Fruit fly (Drosophila melanogaster) whole organism, wandering third instar larva: Measurements from ENCODE around the gene CG31178.
A peak's percentile ranks its signal among the peaks of the same experiment; 100 is the strongest.

Source experiments
- Abd-B ChIP-seq: fragments of >200 bp; optimal IDR thresholded peaks from 2 replicates; lab custom pipeline; 2017; ENCODE audit warnings: missing biosample characterization, missing genetic modification characterization
- CG32264 ChIP-seq: fragments of 200-800 bp; sonication (Bioruptor generic); optimal IDR thresholded peaks from 2 replicates; lab custom pipeline; 2016; ENCODE audit warnings: missing biosample characterization, missing genetic modification characterization
- CG9705 ChIP-seq: fragments of 200-800 bp; sonication (Bioruptor generic); optimal IDR thresholded peaks from 2 replicates; lab custom pipeline; 2018; ENCODE audit warnings: missing biosample characterization, mild to moderate bottlenecking, missing genetic modification characterization
- CrebA ChIP-seq: fragments of 200-800 bp; sonication (Bioruptor generic); optimal IDR thresholded peaks from 2 replicates; lab custom pipeline; 2016; ENCODE audit warnings: missing biosample characterization, mild to moderate bottlenecking, missing genetic modification characterization, borderline replicate concordance
- Dfd ChIP-seq: fragments of >200 bp; optimal IDR thresholded peaks from 2 replicates; lab custom pipeline; 2017; ENCODE audit warnings: missing biosample characterization, missing genetic modification characterization
- Dif ChIP-seq: fragments of 200-275, 200-300 bp; sonication (Bioruptor generic); optimal IDR thresholded peaks from 2 replicates; lab custom pipeline; 2018; ENCODE audit warnings: missing biosample characterization, missing genetic modification characterization; ENCODE audit not compliant: partially characterized antibody
- GATAd ChIP-seq: sonication (Bioruptor generic); optimal IDR thresholded peaks from 2 replicates; lab custom pipeline; 2016; ENCODE audit warnings: missing biosample characterization, missing genetic modification characterization
- HLH106 ChIP-seq: fragments of 200-800 bp; optimal IDR thresholded peaks from 3 replicates; lab custom pipeline; 2019; ENCODE audit warnings: missing biosample characterization, mild to moderate bottlenecking, missing genetic modification characterization, moderate library complexity
- Hnf4 ChIP-seq: fragments of 200-800 bp; sonication (Bioruptor generic); optimal IDR thresholded peaks from 2 replicates; lab custom pipeline; 2016; ENCODE audit warnings: missing biosample characterization, mild to moderate bottlenecking, missing genetic modification characterization
- Hr78 ChIP-seq: fragments of >200 bp; optimal IDR thresholded peaks from 2 replicates; lab custom pipeline; 2017; ENCODE audit warnings: missing biosample characterization, missing genetic modification characterization
- Hr83 ChIP-seq: fragments of 200-300 bp; sonication (Bioruptor generic); optimal IDR thresholded peaks from 2 replicates; lab custom pipeline; 2016; ENCODE audit warnings: missing biosample characterization, mild to moderate bottlenecking, missing genetic modification characterization, moderate library complexity; ENCODE audit not compliant: poor library complexity, severe bottlenecking
- Jra ChIP-seq: sonication (Bioruptor generic); optimal IDR thresholded peaks from 2 replicates; lab custom pipeline; 2016; ENCODE audit warnings: missing biosample characterization, missing genetic modification characterization
- Mio ChIP-seq: sonication (Bioruptor generic); optimal IDR thresholded peaks from 2 replicates; lab custom pipeline; 2016; ENCODE audit warnings: missing biosample characterization, missing genetic modification characterization
- Myc ChIP-seq: fragments of >200 bp; optimal IDR thresholded peaks from 2 replicates; lab custom pipeline; 2017
- N ChIP-seq: fragments of >200 bp; optimal IDR thresholded peaks from 2 replicates; lab custom pipeline; 2018; ENCODE audit warnings: missing biosample characterization, missing external identifiers, missing genetic modification characterization
- OdsH ChIP-seq: fragments of 200-800 bp; sonication (Bioruptor generic); optimal IDR thresholded peaks from 2 replicates; lab custom pipeline; 2016; ENCODE audit warnings: missing biosample characterization, mild to moderate bottlenecking, missing genetic modification characterization
- Rel ChIP-seq, 2 experiments: fragments of 200-800 bp; sonication (Bioruptor generic) in 1 of 2; optimal IDR thresholded peaks; 2 replicates in 1 of 2; 3 replicates in 1 of 2; lab custom pipeline; 2016 to 2019; ENCODE audit warnings: mild to moderate bottlenecking in 2 of 2, missing biosample characterization in 2 of 2, missing genetic modification characterization in 2 of 2, moderate library complexity in 1 of 2
- Sp1 ChIP-seq: fragments of 200-800 bp; sonication (Bioruptor generic); optimal IDR thresholded peaks from 3 replicates; lab custom pipeline; 2019; ENCODE audit warnings: missing biosample characterization, mild to moderate bottlenecking, missing genetic modification characterization, moderate library complexity
- Vsx2 ChIP-seq: fragments of 200-300, 225-300 bp; sonication (Bioruptor generic); optimal IDR thresholded peaks from 2 replicates; lab custom pipeline; 2018; ENCODE audit warnings: missing biosample characterization, missing genetic modification characterization; ENCODE audit not compliant: partially characterized antibody
- br ChIP-seq: fragments of 200-800 bp; sonication (Bioruptor generic); optimal IDR thresholded peaks from 2 replicates; lab custom pipeline; 2016; ENCODE audit warnings: missing biosample characterization, missing genetic modification characterization
- brk ChIP-seq: fragments of 200-800 bp; sonication (Bioruptor generic); optimal IDR thresholded peaks from 2 replicates; lab custom pipeline; 2016; ENCODE audit warnings: missing biosample characterization, mild to moderate bottlenecking, missing genetic modification characterization
- dl ChIP-seq, 2 experiments: fragments of 175-275, 200-275 bp in 1 of 2; fragments of 200-275 bp in 1 of 2; sonication (Bioruptor generic); optimal IDR thresholded peaks; lab custom pipeline; 2018; ENCODE audit warnings: mild to moderate bottlenecking in 2 of 2, missing biosample characterization in 2 of 2, missing genetic modification characterization in 2 of 2, moderate library complexity in 2 of 2; ENCODE audit not compliant: partially characterized antibody in 2 of 2, insufficient read depth in 1 of 2
- dmrt93B ChIP-seq: fragments of 200-800 bp; sonication (Bioruptor generic); optimal IDR thresholded peaks from 2 replicates; lab custom pipeline; 2018; ENCODE audit warnings: missing biosample characterization, mild to moderate bottlenecking, missing genetic modification characterization
- dsf ChIP-seq: sonication (Bioruptor generic); optimal IDR thresholded peaks from 2 replicates; lab custom pipeline; 2016; ENCODE audit warnings: missing biosample characterization, missing genetic modification characterization, borderline replicate concordance
- ey ChIP-seq: fragments of 200-800 bp; sonication (Bioruptor generic); optimal IDR thresholded peaks from 2 replicates; lab custom pipeline; 2016; ENCODE audit warnings: missing biosample characterization, missing genetic modification characterization
- foxo ChIP-seq, 2 experiments: fragments of 200-800 bp; sonication (Bioruptor generic); optimal IDR thresholded peaks; 2 replicates in 1 of 2; 3 replicates in 1 of 2; lab custom pipeline; 2016 to 2017; ENCODE audit warnings: missing biosample characterization in 2 of 2, missing genetic modification characterization in 2 of 2
- fru ChIP-seq: fragments of 200-800 bp; sonication (Bioruptor generic); optimal IDR thresholded peaks from 3 replicates; lab custom pipeline; 2016; ENCODE audit warnings: missing biosample characterization, mild to moderate bottlenecking, missing genetic modification characterization
- h ChIP-seq: fragments of 200-800 bp; sonication (Bioruptor generic); optimal IDR thresholded peaks from 3 replicates; lab custom pipeline; 2016; ENCODE audit warnings: missing biosample characterization, mild to moderate bottlenecking, missing genetic modification characterization
- jim ChIP-seq: fragments of 175-275, 200-325 bp; sonication (Bioruptor generic); optimal IDR thresholded peaks from 2 replicates; lab custom pipeline; 2016; ENCODE audit warnings: missing biosample characterization, mild to moderate bottlenecking, missing genetic modification characterization
- lola ChIP-seq: fragments of >200 bp; optimal IDR thresholded peaks from 2 replicates; lab custom pipeline; 2017; ENCODE audit warnings: missing biosample characterization, missing genetic modification characterization
- pan ChIP-seq: fragments of >200 bp; optimal IDR thresholded peaks from 2 replicates; lab custom pipeline; 2017
- psq ChIP-seq: fragments of 200-800 bp; sonication (Bioruptor generic); optimal IDR thresholded peaks from 3 replicates; lab custom pipeline; 2017; ENCODE audit warnings: missing biosample characterization, mild to moderate bottlenecking, missing genetic modification characterization, moderate library complexity
- rgr ChIP-seq: fragments of 200-800 bp; sonication (Bioruptor generic); optimal IDR thresholded peaks from 3 replicates; lab custom pipeline; 2016; ENCODE audit warnings: missing biosample characterization, mild to moderate bottlenecking, missing genetic modification characterization
- sage ChIP-seq: fragments of 200-800 bp; sonication (Bioruptor generic); optimal IDR thresholded peaks from 2 replicates; lab custom pipeline; 2016; ENCODE audit warnings: missing biosample characterization, mild to moderate bottlenecking, missing genetic modification characterization
- sv ChIP-seq: fragments of 200-800 bp; sonication (Bioruptor generic); optimal IDR thresholded peaks from 3 replicates; lab custom pipeline; 2016; ENCODE audit warnings: missing biosample characterization, missing genetic modification characterization
- tai ChIP-seq: sonication (Bioruptor generic); optimal IDR thresholded peaks from 2 replicates; lab custom pipeline; 2016; ENCODE audit warnings: missing biosample characterization, missing genetic modification characterization
- usp ChIP-seq: fragments of >200 bp; optimal IDR thresholded peaks from 2 replicates; lab custom pipeline; 2017; ENCODE audit warnings: missing biosample characterization, missing genetic modification characterization
- woc ChIP-seq: sonication (Bioruptor generic); optimal IDR thresholded peaks from 2 replicates; lab custom pipeline; 2016; ENCODE audit warnings: missing biosample characterization, mild to moderate bottlenecking, missing genetic modification characterization

Gene CG31178

DNA sequence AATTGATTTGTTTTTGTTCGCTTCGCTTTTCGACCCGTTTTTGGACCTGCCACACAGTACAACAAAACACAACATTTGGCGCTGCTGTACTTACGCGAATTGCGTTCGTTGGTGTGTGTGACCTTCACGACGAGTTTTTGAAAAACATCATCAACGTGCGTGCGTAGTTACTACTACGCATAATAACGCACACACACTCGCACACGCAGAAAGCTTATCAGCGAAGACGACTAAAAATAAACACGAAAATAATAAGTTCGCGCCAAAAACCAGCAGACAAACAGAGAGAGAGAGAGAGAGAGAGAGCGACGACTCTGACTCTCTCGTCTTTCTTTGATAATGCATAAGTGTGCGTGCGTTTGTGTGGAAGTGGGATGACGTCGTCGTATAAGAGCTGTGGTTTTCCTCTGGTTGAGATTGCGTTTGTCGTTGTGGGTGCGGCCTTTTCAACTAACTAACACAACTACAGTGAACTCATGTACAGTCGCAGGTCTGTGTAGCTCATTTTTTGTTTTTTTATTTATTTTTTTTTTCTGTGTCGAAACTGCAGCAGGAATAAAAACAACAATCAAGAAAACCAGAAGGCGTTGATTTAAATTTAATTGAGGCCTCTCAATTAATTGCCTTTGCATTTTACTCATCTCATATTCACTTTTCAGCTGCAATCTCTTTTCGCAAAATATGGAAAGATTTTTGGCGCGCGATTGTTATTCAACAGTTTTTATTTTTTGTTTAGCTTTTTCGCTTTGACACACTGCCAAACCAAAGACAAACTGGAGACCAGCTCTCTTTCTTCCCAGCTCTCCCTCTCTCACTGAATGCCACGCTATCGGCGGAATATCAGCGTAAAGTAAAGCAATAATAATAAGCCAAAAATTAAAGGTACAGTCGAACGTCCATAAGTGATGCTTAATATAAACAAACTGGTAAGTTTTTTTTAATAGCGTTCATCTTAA lies 19.6 kb upstream of the CG31178 start:
- TF ChIP-seq Dfd (GFP tag; lab: Kevin White, UChicago) (no peak), fru (GFP tag; lab: Kevin White, UChicago) (peak; percentile 41), HLH106 (tag; lab: Kevin White, UChicago) (no peak), foxo (GFP tag; optimal IDR thresholded peaks at IDR 0.05; lab: Kevin White, UChicago) (peak; percentile 31 to 64), tai (GFP tag; lab: Kevin White, UChicago) (no peak), Hr83 (GFP tag; lab: Kevin White, UChicago) (peak; percentile 91), Dif (peak; percentile 94), brk (peak; percentile 86), Hr78 (GFP tag; lab: Kevin White, UChicago) (no peak), rgr (GFP tag; lab: Kevin White, UChicago) (peak; percentile 24), Hnf4 (GFP tag; lab: Kevin White, UChicago) (peak; percentile 1), Vsx2 (GFP tag; lab: Kevin White, UChicago) (peak; percentile 75), pan (lab: Kevin White, UChicago) (no peak), ey (GFP tag; lab: Kevin White, UChicago) (no peak), Jra (peak; percentile 61), Myc (no peak), Abd-B (no peak), usp (GFP tag; lab: Kevin White, UChicago) (no peak), sage (GFP tag; lab: Kevin White, UChicago) (peak; percentile 76), Sp1 (GFP tag; lab: Kevin White, UChicago) (peak; percentile 54), psq (GFP tag; lab: Kevin White, UChicago) (peak; percentile 84), Mio (peak; percentile 9), CrebA (GFP tag; lab: Kevin White, UChicago) (peak; percentile 93), CG32264 (GFP tag; lab: Kevin White, UChicago) (peak; percentile 15), GATAd (no peak), sv (GFP tag; lab: Kevin White, UChicago) (no peak), h (GFP tag; lab: Kevin White, UChicago) (peak; percentile 47), dmrt93B (GFP tag; lab: Kevin White, UChicago) (no peak), Rel (GFP tag; optimal IDR thresholded peaks at IDR 0.05; lab: Kevin White, UChicago) (peak; percentile 91), Rel (tag; optimal IDR thresholded peaks at IDR 0.05; lab: Kevin White, UChicago) (no peak), jim (GFP tag; lab: Kevin White, UChicago) (peak; percentile 56), woc (GFP tag; lab: Kevin White, UChicago) (peak; percentile 38), dl (GFP tag; optimal IDR thresholded peaks at IDR 0.05; lab: Kevin White, UChicago; ENCODE audit: insufficient read depth in 1 of 2, partially characterized antibody in 2 of 2) (peak; percentile 87 to 88), OdsH (GFP tag; lab: Kevin White, UChicago) (no peak), lola (GFP tag; lab: Kevin White, UChicago) (no peak), br (GFP tag; lab: Kevin White, UChicago) (peak; percentile 10), CG9705 (GFP tag; lab: Kevin White, UChicago) (no peak), dsf (GFP tag; lab: Kevin White, UChicago) (no peak), N (peak; percentile 48)
- TF ChIP-seq, all 38 proteins: peak for 22
